Worm (Caenorhabditis elegans) whole organism, L2 larva: ENCODE data around the gene srh-42.

ENCODE experiments used
- ama-1 ChIP-seq: fragments of 150-350 bp; optimal IDR thresholded peaks from 2 replicates; lab custom pipeline; 2018; ENCODE audit warnings: inconsistent platforms
- ceh-16 ChIP-seq: fragments of 150-350 bp; optimal IDR thresholded peaks from 2 replicates; lab custom pipeline; 2014; ENCODE audit warnings: missing biosample characterization, missing genetic modification characterization
- elt-3 ChIP-seq: sonication (generic microtip); optimal IDR thresholded peaks from 2 replicates; lab custom pipeline; 2017; ENCODE audit warnings: missing biosample characterization, missing genetic modification characterization
- fos-1 ChIP-seq: fragments of 150-350 bp; optimal IDR thresholded peaks from 2 replicates; lab custom pipeline; 2014; ENCODE audit warnings: missing biosample characterization, missing genetic modification characterization
- gmeb-1 ChIP-seq: fragments of 150-350 bp; optimal IDR thresholded peaks from 2 replicates; lab custom pipeline; 2014; ENCODE audit warnings: missing biosample characterization, missing genetic modification characterization
- nhr-129 ChIP-seq: fragments of 150-350 bp; optimal IDR thresholded peaks from 2 replicates; lab custom pipeline; 2014; ENCODE audit warnings: missing biosample characterization, missing genetic modification characterization
- nhr-237 ChIP-seq: fragments of 150-350 bp; optimal IDR thresholded peaks from 2 replicates; lab custom pipeline; 2014; ENCODE audit warnings: missing biosample characterization, missing genetic modification characterization
- nhr-25 ChIP-seq: fragments of 150-350 bp; sonication (generic microtip); optimal IDR thresholded peaks from 3 replicates; lab custom pipeline; 2014; ENCODE audit warnings: missing biosample characterization, missing genetic modification characterization
- nhr-6 ChIP-seq: fragments of 150-350 bp; optimal IDR thresholded peaks from 2 replicates; lab custom pipeline; 2014; ENCODE audit warnings: missing biosample characterization, missing genetic modification characterization
- sma-9 ChIP-seq, 2 experiments: fragments of 150-350 bp in 1 of 2; sonication (generic microtip) in 1 of 2; optimal IDR thresholded peaks; 2 replicates each; lab custom pipeline; 2014 to 2016; ENCODE audit warnings: missing genetic modification characterization in 2 of 2, mild to moderate bottlenecking in 1 of 2, missing biosample characterization in 1 of 2, missing compliant biosample characterization in 1 of 2, missing genetic modification reagents in 1 of 2, moderate library complexity in 1 of 2
- zag-1 ChIP-seq: fragments of 150-350 bp; optimal IDR thresholded peaks from 2 replicates; lab custom pipeline; 2014; ENCODE audit warnings: missing biosample characterization, missing genetic modification characterization
- ztf-11 ChIP-seq: sonication (generic microtip); optimal IDR thresholded peaks from 2 replicates; lab custom pipeline; 2017; ENCODE audit warnings: missing biosample characterization, missing genetic modification characterization

- TF ChIP-seq ceh-16 (no peak), elt-3 (tag; lab: Kevin White, UChicago) (no peak), nhr-237 (no peak), ama-1 (no peak), nhr-129 (tag; lab: Kevin White, UChicago) (no peak), zag-1 (no peak), nhr-6 (no peak), ztf-11 (no peak), gmeb-1 (tag; lab: Kevin White, UChicago) (no peak), sma-9 (GFP tag; optimal IDR thresholded peaks at IDR 0.05; lab: Kevin White, UChicago) (no peak), sma-9 (tag; optimal IDR thresholded peaks at IDR 0.05; lab: Kevin White, UChicago) (no peak), nhr-25 (no peak), fos-1 (no peak)
Measured at ce11 chrII:14276409-14276808, 12.5 kb downstream of the srh-42 start, which contains the start of gene Y54G11A.3.
